Worm (Caenorhabditis elegans) whole organism, L1 larva: ENCODE measurements around the gene M02D8.7.

Experiments
- alr-1 ChIP-seq: fragments of 200-800 bp; sonication (Bioruptor generic); optimal IDR thresholded peaks from 2 replicates; lab custom pipeline; 2018; ENCODE audit warnings: borderline replicate concordance, mild to moderate bottlenecking, missing genetic modification characterization, missing compliant biosample characterization
- ama-1 ChIP-seq: fragments of 150-350 bp; optimal IDR thresholded peaks from 2 replicates; lab custom pipeline; 2014
- blmp-1 ChIP-seq: fragments of 150-350 bp; optimal IDR thresholded peaks from 2 replicates; lab custom pipeline; 2014; ENCODE audit warnings: missing biosample characterization, missing genetic modification characterization
- ceh-63 ChIP-seq: fragments of 200-800 bp; sonication (Bioruptor generic); optimal IDR thresholded peaks from 2 replicates; lab custom pipeline; 2018; ENCODE audit warnings: mild to moderate bottlenecking, missing genetic modification characterization, missing compliant biosample characterization
- ceh-88 ChIP-seq: fragments of 200-800 bp; sonication (Bioruptor generic); IDR thresholded peaks from 2 replicates; pipeline ENCODE4 v1.3.6; 2022; ENCODE audit warnings: missing genetic modification characterization, missing compliant biosample characterization
- ceh-90 ChIP-seq: sonication (generic microtip); optimal IDR thresholded peaks from 2 replicates; lab custom pipeline; 2016; ENCODE audit warnings: missing genetic modification characterization, missing compliant biosample characterization
- ces-1 ChIP-seq: fragments of 150-350 bp; optimal IDR thresholded peaks from 2 replicates; lab custom pipeline; 2014; ENCODE audit warnings: missing biosample characterization, missing genetic modification reagents, missing genetic modification characterization
- dpl-1 ChIP-seq, 3 experiments: fragments of 150-350 bp in 2 of 3; sonication (generic microtip) in 1 of 3; optimal IDR thresholded peaks; 2 replicates each; lab custom pipeline; 2014 to 2017; ENCODE audit warnings: missing biosample characterization in 3 of 3, missing genetic modification characterization in 3 of 3, missing genetic modification reagents in 3 of 3
- dsc-1 ChIP-seq: sonication (generic microtip); optimal IDR thresholded peaks from 2 replicates; lab custom pipeline; 2016; ENCODE audit warnings: mild to moderate bottlenecking, missing genetic modification characterization, missing compliant biosample characterization
- efl-3 ChIP-seq: fragments of 200-800 bp; sonication (Bioruptor generic); optimal IDR thresholded peaks from 2 replicates; lab custom pipeline; 2018; ENCODE audit warnings: mild to moderate bottlenecking, missing genetic modification characterization, missing compliant biosample characterization
- egl-13 ChIP-seq: sonication (generic microtip); optimal IDR thresholded peaks from 2 replicates; lab custom pipeline; 2016; ENCODE audit warnings: missing genotype, missing genetic modification reagents, missing genetic modification characterization, missing compliant biosample characterization
- egl-27 ChIP-seq, 2 experiments: fragments of 150-350 bp in 1 of 2; sonication (generic microtip); optimal IDR thresholded peaks; 3 replicates each; lab custom pipeline; 2017 to 2018; ENCODE audit warnings: missing biosample characterization in 2 of 2, missing genetic modification characterization in 2 of 2, missing genetic modification reagents in 2 of 2
- elt-3 ChIP-seq, 6 experiments: fragments of 150-350 bp in 1 of 6; sonication (generic microtip); optimal IDR thresholded peaks; 2 replicates each; lab custom pipeline; 2017 to 2018; ENCODE audit warnings: missing biosample characterization in 6 of 6, missing genetic modification characterization in 6 of 6, inconsistent platforms in 1 of 6
- ets-5 ChIP-seq: fragments of 200-800 bp; sonication (Bioruptor generic); IDR thresholded peaks from 2 replicates; pipeline ENCODE4 v1.3.6; 2022; ENCODE audit warnings: missing genetic modification characterization, missing compliant biosample characterization
- fkh-8 ChIP-seq: sonication (generic microtip); optimal IDR thresholded peaks from 2 replicates; lab custom pipeline; 2016; ENCODE audit warnings: mild to moderate bottlenecking, missing genetic modification characterization, missing compliant biosample characterization
- fos-1 ChIP-seq: fragments of 150-350 bp; optimal IDR thresholded peaks from 2 replicates; lab custom pipeline; 2014; ENCODE audit warnings: missing biosample characterization, missing genetic modification characterization
- hlh-17 ChIP-seq: fragments of 200-800 bp; sonication (Bioruptor generic); optimal IDR thresholded peaks from 2 replicates; lab custom pipeline; 2018; ENCODE audit warnings: missing genetic modification characterization, mild to moderate bottlenecking, missing compliant biosample characterization, moderate library complexity, borderline replicate concordance
- irx-1 ChIP-seq: sonication (generic microtip); optimal IDR thresholded peaks from 2 replicates; lab custom pipeline; 2016; ENCODE audit warnings: missing genetic modification characterization, missing compliant biosample characterization
- isw-1 ChIP-seq: fragments of 200-800 bp; sonication (Bioruptor generic); IDR thresholded peaks from 2 replicates; pipeline ENCODE4 v1.3.6; 2022; ENCODE audit warnings: missing genetic modification characterization, missing compliant biosample characterization
- lin-39 ChIP-seq: fragments of 150-350 bp; optimal IDR thresholded peaks from 2 replicates; lab custom pipeline; 2014; ENCODE audit warnings: missing biosample characterization, missing genetic modification reagents, missing genetic modification characterization
- mef-2 ChIP-seq: fragments of 150-350 bp; optimal IDR thresholded peaks from 2 replicates; lab custom pipeline; 2014; ENCODE audit warnings: missing biosample characterization, missing genetic modification characterization
- nhr-12 ChIP-seq: sonication (generic microtip); optimal IDR thresholded peaks from 2 replicates; lab custom pipeline; 2017; ENCODE audit warnings: missing biosample characterization, missing genetic modification characterization
- nhr-19 ChIP-seq: fragments of 200-800 bp; sonication (Bioruptor generic); conservative IDR thresholded peaks from 2 replicates; pipeline ENCODE4 v1.3.6; 2022; ENCODE audit warnings: missing genetic modification characterization, missing compliant biosample characterization
- nhr-20 ChIP-seq: sonication (generic microtip); optimal IDR thresholded peaks from 2 replicates; lab custom pipeline; 2016; ENCODE audit warnings: mild to moderate bottlenecking, missing genetic modification characterization, missing compliant biosample characterization
- nhr-237 ChIP-seq: fragments of 150-350 bp; optimal IDR thresholded peaks from 2 replicates; lab custom pipeline; 2014; ENCODE audit warnings: missing biosample characterization, missing genetic modification characterization
- nhr-28 ChIP-seq: fragments of 150-350 bp; optimal IDR thresholded peaks from 2 replicates; lab custom pipeline; 2014; ENCODE audit warnings: missing biosample characterization, missing genetic modification characterization
- nhr-47 ChIP-seq: sonication (generic microtip); optimal IDR thresholded peaks from 2 replicates; lab custom pipeline; 2016; ENCODE audit warnings: mild to moderate bottlenecking, missing genetic modification characterization, moderate library complexity, missing compliant biosample characterization
- nhr-71 ChIP-seq: sonication (generic microtip); optimal IDR thresholded peaks from 2 replicates; lab custom pipeline; 2016; ENCODE audit warnings: mild to moderate bottlenecking, missing genetic modification characterization, moderate library complexity, missing compliant biosample characterization
- nhr-77 ChIP-seq: fragments of 150-350 bp; optimal IDR thresholded peaks from 2 replicates; lab custom pipeline; 2014; ENCODE audit warnings: missing biosample characterization, missing genetic modification characterization
- nhr-84 ChIP-seq: sonication (generic microtip); optimal IDR thresholded peaks from 2 replicates; lab custom pipeline; 2017; ENCODE audit warnings: missing biosample characterization, missing genetic modification characterization
- nhr-85 ChIP-seq: sonication (generic microtip); peaks from one replicate; lab custom pipeline; 2016; ENCODE audit warnings: missing genetic modification characterization, inconsistent platforms, missing compliant biosample characterization
- pag-3 ChIP-seq: sonication (generic microtip); optimal IDR thresholded peaks from 2 replicates; lab custom pipeline; 2017; ENCODE audit warnings: missing genetic modification characterization, mild to moderate bottlenecking, missing compliant biosample characterization, antibody characterized with exemption, borderline replicate concordance; ENCODE audit not compliant: insufficient read depth
- pax-3 ChIP-seq: fragments of 200-800 bp; sonication (Bioruptor generic); optimal IDR thresholded peaks from 2 replicates; lab custom pipeline; 2018; ENCODE audit warnings: mild to moderate bottlenecking, missing genetic modification characterization, moderate library complexity, missing compliant biosample characterization
- rnt-1 ChIP-seq: sonication (generic microtip); optimal IDR thresholded peaks from 2 replicates; lab custom pipeline; 2016; ENCODE audit warnings: mild to moderate bottlenecking, missing genetic modification characterization, moderate library complexity, missing compliant biosample characterization
- skn-1 ChIP-seq: fragments of 150-350 bp; optimal IDR thresholded peaks from 2 replicates; lab custom pipeline; 2014; ENCODE audit warnings: missing biosample characterization, missing genetic modification characterization
- snpc-4 ChIP-seq: fragments of 150-350 bp; optimal IDR thresholded peaks from 2 replicates; lab custom pipeline; 2014; ENCODE audit warnings: missing biosample characterization, missing genetic modification characterization
- snu-23 ChIP-seq: sonication (generic microtip); optimal IDR thresholded peaks from 2 replicates; lab custom pipeline; 2016; ENCODE audit warnings: missing genetic modification characterization, missing compliant biosample characterization
- sox-4 ChIP-seq: sonication (generic microtip); optimal IDR thresholded peaks from 2 replicates; lab custom pipeline; 2016; ENCODE audit warnings: missing genetic modification characterization, missing compliant biosample characterization
- swsn-7 ChIP-seq: sonication (generic microtip); optimal IDR thresholded peaks from 2 replicates; lab custom pipeline; 2016; ENCODE audit warnings: missing genetic modification characterization, missing compliant biosample characterization
- tbx-2 ChIP-seq: sonication (generic microtip); optimal IDR thresholded peaks from 2 replicates; lab custom pipeline; 2016; ENCODE audit warnings: missing genetic modification characterization, missing compliant biosample characterization
- tlp-1 ChIP-seq: fragments of 150-350 bp; optimal IDR thresholded peaks from 2 replicates; lab custom pipeline; 2014; ENCODE audit warnings: missing biosample characterization, missing genetic modification characterization
- unc-130 ChIP-seq: fragments of 150-350 bp; optimal IDR thresholded peaks from 2 replicates; lab custom pipeline; 2017; ENCODE audit warnings: missing biosample characterization, missing genetic modification characterization, inconsistent platforms
- unc-30 ChIP-seq: sonication (generic microtip); optimal IDR thresholded peaks from 2 replicates; lab custom pipeline; 2017; ENCODE audit warnings: missing biosample characterization, missing genetic modification characterization
- unc-86 ChIP-seq: sonication (generic microtip); optimal IDR thresholded peaks from 2 replicates; lab custom pipeline; 2016; ENCODE audit warnings: missing genetic modification characterization, missing compliant biosample characterization
- unc-98 ChIP-seq: fragments of 200-800 bp; sonication (Bioruptor generic); IDR thresholded peaks from 2 replicates; pipeline ENCODE4 v1.3.6; 2022; ENCODE audit warnings: missing genetic modification characterization, missing compliant biosample characterization
- vab-15 ChIP-seq: sonication (generic microtip); optimal IDR thresholded peaks from 2 replicates; lab custom pipeline; 2017; ENCODE audit warnings: missing genotype, mild to moderate bottlenecking, missing genetic modification characterization, missing compliant biosample characterization
- xbp-1 ChIP-seq: sonication (generic microtip); optimal IDR thresholded peaks from 2 replicates; lab custom pipeline; 2016; ENCODE audit warnings: missing genetic modification characterization, missing compliant biosample characterization
- ztf-11 ChIP-seq, 2 experiments: sonication (generic microtip); optimal IDR thresholded peaks; 2 replicates each; lab custom pipeline; 2016 to 2017; ENCODE audit warnings: missing genetic modification characterization in 2 of 2, missing biosample characterization in 1 of 2, missing compliant biosample characterization in 1 of 2
- ztf-4 ChIP-seq: fragments of 150-350 bp; optimal IDR thresholded peaks from 2 replicates; lab custom pipeline; 2014; ENCODE audit warnings: missing biosample characterization, missing genetic modification characterization

M02D8.7 gene

DNA sequence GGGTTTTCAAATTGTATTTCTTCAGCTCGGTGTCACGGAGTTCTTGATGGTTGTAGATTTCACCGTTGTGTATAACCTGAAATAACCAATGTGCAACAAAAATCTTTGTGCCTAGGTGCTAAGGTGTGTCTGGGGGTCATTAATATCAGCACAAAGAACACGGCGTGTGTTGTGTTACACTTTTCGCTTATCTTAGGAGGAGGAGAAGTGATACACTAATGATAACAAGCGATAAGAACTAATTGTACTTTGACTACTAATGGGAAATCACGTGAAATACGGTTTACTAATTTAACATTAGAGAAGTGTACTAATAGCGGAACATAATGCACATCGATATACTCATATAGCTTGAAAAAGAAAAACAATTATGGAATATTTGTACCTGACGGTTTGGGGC, 7.4 kb upstream of the M02D8.7 start (continued):
- no peak for TF ChIP-seq ceh-88 (GFP tag; lab: Robert Waterston, UW)
- no peak for TF ChIP-seq pag-3
- no peak for TF ChIP-seq nhr-47 (tag; lab: Kevin White, UChicago)
- TF ChIP-seq dsc-1 (tag; lab: Kevin White, UChicago), result no peak
- peak; percentile 63 for TF ChIP-seq nhr-20 (tag; lab: Kevin White, UChicago)
- no peak for TF ChIP-seq isw-1 (GFP tag; lab: Robert Waterston, UW)
- TF ChIP-seq ztf-4, result no peak
- no peak for TF ChIP-seq ama-1
- no peak for TF ChIP-seq nhr-85 (tag; lab: Kevin White, UChicago)
- no peak for TF ChIP-seq ceh-63 (GFP tag; lab: Kevin White, UChicago)
- TF ChIP-seq tbx-2 (tag; lab: Kevin White, UChicago), result no peak
- TF ChIP-seq egl-13, result no peak
- no peak for TF ChIP-seq ceh-90 (tag; lab: Kevin White, UChicago)
- peak; percentile 15 for TF ChIP-seq snu-23 (GFP tag; lab: Kevin White, UChicago)
- no peak for TF ChIP-seq swsn-7 (tag; lab: Kevin White, UChicago)
- no peak for TF ChIP-seq ztf-11 (tag; optimal IDR thresholded peaks at IDR 0.05; lab: Kevin White, UChicago)
- no peak for TF ChIP-seq unc-30 (tag; lab: Kevin White, UChicago)
- TF ChIP-seq rnt-1, result no peak
- TF ChIP-seq hlh-17 (GFP tag; lab: Kevin White, UChicago), result no peak
- TF ChIP-seq nhr-71 (tag; lab: Kevin White, UChicago), result peak; percentile 53
- no peak for TF ChIP-seq nhr-77 (tag; lab: Kevin White, UChicago)
- TF ChIP-seq nhr-237 (tag; lab: Kevin White, UChicago), result no peak
- TF ChIP-seq sox-4 (tag; lab: Kevin White, UChicago), result no peak
- no peak for TF ChIP-seq egl-27 (tag; optimal IDR thresholded peaks at IDR 0.05; lab: Kevin White, UChicago)
- TF ChIP-seq unc-130, result no peak
- TF ChIP-seq snpc-4, result no peak
- TF ChIP-seq ets-5 (GFP tag; lab: Robert Waterston, UW), result no peak
- TF ChIP-seq tlp-1 (tag; lab: Kevin White, UChicago), result no peak
- TF ChIP-seq pax-3 (tag; lab: Kevin White, UChicago), result no peak
- TF ChIP-seq nhr-19, result peak; percentile 63
- TF ChIP-seq ces-1 (GFP tag; lab: Kevin White, UChicago), result no peak
- no peak for TF ChIP-seq xbp-1 (tag; lab: Kevin White, UChicago)
- TF ChIP-seq nhr-28 (tag; lab: Kevin White, UChicago), result no peak
- TF ChIP-seq unc-98 (GFP tag; lab: Robert Waterston, UW), result no peak
- TF ChIP-seq, all 84 proteins: peak for 12

DNA sequence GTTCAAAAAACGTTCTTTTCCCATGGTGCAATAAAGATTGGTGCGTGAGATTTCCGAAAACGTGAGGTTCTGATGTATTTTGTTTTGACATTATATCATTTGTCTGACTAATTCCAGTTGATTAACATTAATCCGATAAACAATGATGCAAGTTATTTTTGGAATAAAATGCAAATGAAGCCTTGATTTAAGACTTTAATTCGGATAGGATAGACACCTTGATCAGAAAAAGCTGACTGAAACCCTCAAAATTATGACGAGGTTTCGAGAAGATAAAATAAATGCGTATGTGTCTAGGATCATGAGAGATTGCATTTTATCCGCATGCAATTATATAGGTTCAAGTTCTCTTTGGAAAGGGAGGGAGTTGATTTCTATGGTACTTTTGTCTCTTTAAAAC, 2.7 kb upstream of the M02D8.7 start:
- TF ChIP-seq nhr-84 (no peak), dsc-1 (tag; lab: Kevin White, UChicago) (peak; percentile 91), pax-3 (tag; lab: Kevin White, UChicago) (peak; percentile 2), fkh-8 (tag; lab: Kevin White, UChicago) (peak; percentile 44)

DNA sequence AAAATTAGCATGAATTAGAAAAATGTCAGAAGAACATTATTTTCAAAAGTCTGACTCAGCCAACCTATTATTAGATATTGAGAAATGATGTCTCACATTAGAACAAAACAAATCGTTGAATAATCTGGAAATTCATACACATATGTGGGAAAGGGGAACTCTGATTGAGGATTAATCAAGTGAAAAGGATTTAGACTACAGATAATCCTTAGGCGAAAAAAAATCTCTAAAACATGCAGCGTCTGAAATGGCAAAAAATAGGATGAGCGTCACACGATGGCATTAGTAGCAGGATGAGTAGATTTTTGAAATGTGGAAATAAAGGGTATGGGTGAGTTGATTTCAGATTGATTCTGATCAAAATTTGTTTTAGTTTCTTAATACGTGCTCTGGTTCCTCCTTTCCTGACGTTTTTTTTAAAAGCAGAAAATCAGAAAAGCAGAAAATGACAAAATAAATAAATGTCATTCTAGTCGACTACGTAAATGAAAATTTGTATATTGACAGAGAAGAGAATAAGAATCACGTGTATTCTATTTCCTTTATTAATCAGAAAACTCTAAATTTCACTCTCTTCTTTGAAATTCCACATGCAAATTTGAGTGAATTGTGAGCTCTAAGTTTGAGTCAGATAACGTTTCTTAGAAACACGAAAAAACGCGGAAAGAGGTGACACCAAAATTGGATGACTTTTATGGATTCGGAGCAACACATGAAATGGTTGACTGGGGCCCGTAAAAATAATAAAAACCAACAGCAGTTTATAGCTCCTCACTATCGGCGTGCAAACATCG, 1.6 kb upstream of the M02D8.7 start:
- TF ChIP-seq sox-4 (tag; lab: Kevin White, UChicago) (no peak), isw-1 (GFP tag; lab: Robert Waterston, UW) (no peak), irx-1 (tag; lab: Kevin White, UChicago) (no peak), efl-3 (GFP tag; lab: Kevin White, UChicago) (no peak), alr-1 (tag; lab: Kevin White, UChicago) (no peak), mef-2 (tag; lab: Kevin White, UChicago) (no peak), elt-3 (tag; optimal IDR thresholded peaks at IDR 0.05; lab: Kevin White, UChicago) (no peak), blmp-1 (tag; lab: Kevin White, UChicago) (no peak), egl-13 (no peak), xbp-1 (tag; lab: Kevin White, UChicago) (no peak), ama-1 (no peak), unc-86 (no peak), ceh-88 (GFP tag; lab: Robert Waterston, UW) (no peak), dpl-1 (GFP tag; optimal IDR thresholded peaks at IDR 0.05; lab: Kevin White, UChicago) (no peak), fkh-8 (tag; lab: Kevin White, UChicago) (peak; percentile 74), nhr-12 (no peak), lin-39 (tag; lab: Kevin White, UChicago) (no peak), unc-130 (no peak), vab-15 (tag; lab: Kevin White, UChicago) (no peak), fos-1 (tag; lab: Kevin White, UChicago) (no peak), skn-1 (tag; lab: Kevin White, UChicago) (no peak)
